Worm (Caenorhabditis elegans) whole organism, midembryonic: ENCODE measurements around the gene fbxa-13.

ENCODE experiments used
- cog-1 ChIP-seq: sonication (generic microtip); optimal IDR thresholded peaks from 2 replicates; lab custom pipeline; 2016; ENCODE audit warnings: missing genetic modification characterization, missing compliant biosample characterization
- flt-1 ChIP-seq: fragments of 200-800 bp; sonication (Bioruptor generic); IDR thresholded peaks from 2 replicates; pipeline ENCODE4 v1.3.6; 2022; ENCODE audit warnings: missing genetic modification characterization, missing compliant biosample characterization
- klf-2 ChIP-seq: fragments of 200-800 bp; sonication (Bioruptor generic); conservative IDR thresholded peaks from 2 replicates; pipeline ENCODE4 v1.3.6; 2022; ENCODE audit warnings: missing genetic modification reagents, missing genetic modification characterization, missing compliant biosample characterization
- med-1 ChIP-seq: sonication (generic microtip); optimal IDR thresholded peaks from 2 replicates; lab custom pipeline; 2017; ENCODE audit warnings: missing genetic modification characterization, mild to moderate bottlenecking, missing compliant biosample characterization, antibody characterized with exemption, missing genetic modification reagents; ENCODE audit not compliant: insufficient read depth
- ref-1 ChIP-seq: fragments of 200-800 bp; sonication (Bioruptor generic); conservative IDR thresholded peaks from 2 replicates; pipeline ENCODE4 v1.3.6; 2022; ENCODE audit warnings: missing genetic modification reagents, missing genetic modification characterization, missing compliant biosample characterization

ce11 chrIII:1743488-1744020, 37.9 kb upstream of the fbxa-13 start:
- no peak for TF ChIP-seq flt-1 (GFP tag; lab: Robert Waterston, UW)
- no peak for TF ChIP-seq cog-1 (tag; lab: Kevin White, UChicago)
- TF ChIP-seq med-1 (GFP tag; lab: Kevin White, UChicago): no peak
- no peak for TF ChIP-seq ref-1 (GFP tag; lab: Robert Waterston, UW)
- TF ChIP-seq klf-2 (GFP tag; lab: Robert Waterston, UW): no peak
